Worm (Caenorhabditis elegans) whole organism, young adult: Measurements from ENCODE around the gene gcy-29.

Source experiments
- B0019.2 ChIP-seq: fragments of 200-800 bp; sonication (Bioruptor generic); conservative IDR thresholded peaks from 2 replicates; pipeline ENCODE4 v1.3.6; 2022; ENCODE audit warnings: missing genetic modification reagents, missing genetic modification characterization, missing compliant biosample characterization
- D2030.7 ChIP-seq: fragments of 200-800 bp; sonication (Bioruptor generic); IDR thresholded peaks from 2 replicates; pipeline ENCODE4 v1.3.6; 2022; ENCODE audit warnings: missing genetic modification reagents, missing genetic modification characterization, missing compliant biosample characterization
- F52B5.7 ChIP-seq: sonication (generic microtip); optimal IDR thresholded peaks from 2 replicates; lab custom pipeline; 2016; ENCODE audit warnings: mild to moderate bottlenecking, missing genetic modification characterization, missing compliant biosample characterization
- Y67H2A.10 ChIP-seq: fragments of 200-800 bp; sonication (Bioruptor generic); conservative IDR thresholded peaks from 2 replicates; pipeline ENCODE4 v1.3.6; 2022; ENCODE audit warnings: missing genetic modification reagents, missing genetic modification characterization, missing compliant biosample characterization
- ama-1 ChIP-seq, 3 experiments: fragments of 150-350 bp in 1 of 3; sonication (generic microtip) in 2 of 3; optimal IDR thresholded peaks; 2 replicates each; lab custom pipeline; 2014 to 2018; ENCODE audit warnings: missing biosample characterization in 2 of 3, missing genetic modification characterization in 2 of 3, missing genetic modification reagents in 2 of 3
- atf-7 ChIP-seq: sonication (generic microtip); optimal IDR thresholded peaks from 2 replicates; lab custom pipeline; 2017; ENCODE audit warnings: mild to moderate bottlenecking, missing genetic modification characterization, missing compliant biosample characterization
- bed-1 ChIP-seq: fragments of 200-800 bp; sonication (Bioruptor generic); IDR thresholded peaks from 2 replicates; pipeline ENCODE4 v1.3.6; 2022; ENCODE audit warnings: missing genetic modification reagents, missing genetic modification characterization, missing compliant biosample characterization
- ccch-3 ChIP-seq: fragments of 200-800 bp; sonication (Bioruptor generic); optimal IDR thresholded peaks from 2 replicates; lab custom pipeline; 2018; ENCODE audit warnings: mild to moderate bottlenecking, missing genetic modification characterization, missing compliant biosample characterization
- cebp-2 ChIP-seq: fragments of 200-800 bp; sonication (Bioruptor generic); IDR thresholded peaks from 2 replicates; pipeline ENCODE4 v1.3.6; 2022; ENCODE audit warnings: missing genetic modification characterization, missing compliant biosample characterization
- ceh-27 ChIP-seq: fragments of 200-800 bp; sonication (Bioruptor generic); optimal IDR thresholded peaks from 2 replicates; lab custom pipeline; 2018; ENCODE audit warnings: mild to moderate bottlenecking, missing genetic modification characterization, moderate library complexity, missing compliant biosample characterization
- ceh-91 ChIP-seq: fragments of 200-800 bp; sonication (Bioruptor generic); IDR thresholded peaks from 2 replicates; pipeline ENCODE4 v1.3.6; 2022; ENCODE audit warnings: missing genetic modification reagents, missing genetic modification characterization, missing compliant biosample characterization
- dox-1 ChIP-seq: fragments of 200-800 bp; sonication (Bioruptor generic); IDR thresholded peaks from 2 replicates; pipeline ENCODE4 v1.3.6; 2022; ENCODE audit warnings: missing genetic modification reagents, missing genetic modification characterization, missing compliant biosample characterization
- efl-1 ChIP-seq: fragments of 150-350 bp; optimal IDR thresholded peaks from 2 replicates; lab custom pipeline; 2014; ENCODE audit warnings: missing biosample characterization, missing genetic modification reagents, missing genetic modification characterization
- egl-44 ChIP-seq: fragments of 200-800 bp; sonication (Bioruptor generic); IDR thresholded peaks from 2 replicates; pipeline ENCODE4 v1.3.6; 2022; ENCODE audit warnings: missing genetic modification reagents, missing genetic modification characterization, missing compliant biosample characterization
- lin-35 ChIP-seq, 3 experiments: fragments of 150-350 bp in 2 of 3; sonication (generic microtip) in 1 of 3; optimal IDR thresholded peaks; 2 replicates each; lab custom pipeline; 2014 to 2018; ENCODE audit warnings: missing biosample characterization in 3 of 3, missing genetic modification characterization in 3 of 3, missing genetic modification reagents in 3 of 3
- lin-54 ChIP-seq: fragments of 200-800 bp; sonication (Bioruptor generic); optimal IDR thresholded peaks from 2 replicates; lab custom pipeline; 2018; ENCODE audit warnings: mild to moderate bottlenecking, missing genetic modification characterization, missing compliant biosample characterization
- lsl-1 ChIP-seq: fragments of 200-800 bp; sonication (Bioruptor generic); optimal IDR thresholded peaks from 2 replicates; lab custom pipeline; 2018; ENCODE audit warnings: mild to moderate bottlenecking, missing genetic modification characterization, moderate library complexity, missing compliant biosample characterization
- madf-3 ChIP-seq: fragments of 200-800 bp; sonication (Bioruptor generic); IDR thresholded peaks from 2 replicates; pipeline ENCODE4 v1.3.6; 2022; ENCODE audit warnings: missing genetic modification reagents, missing genetic modification characterization, missing compliant biosample characterization
- madf-6 ChIP-seq: fragments of 200-800 bp; sonication (Bioruptor generic); IDR thresholded peaks from 2 replicates; pipeline ENCODE4 v1.3.6; 2022; ENCODE audit warnings: missing genetic modification reagents, missing genetic modification characterization, missing compliant biosample characterization
- madf-8 ChIP-seq: fragments of 200-800 bp; sonication (Bioruptor generic); conservative IDR thresholded peaks from 2 replicates; pipeline ENCODE4 v1.3.6; 2022; ENCODE audit warnings: missing genetic modification reagents, missing genetic modification characterization, missing compliant biosample characterization
- mel-28 ChIP-seq: sonication (generic microtip); optimal IDR thresholded peaks from 2 replicates; lab custom pipeline; 2016; ENCODE audit warnings: borderline replicate concordance, mild to moderate bottlenecking, missing genetic modification characterization, missing compliant biosample characterization
- nfya-2 ChIP-seq: fragments of 200-800 bp; sonication (Bioruptor generic); IDR thresholded peaks from 2 replicates; pipeline ENCODE4 v1.3.6; 2022; ENCODE audit warnings: missing genetic modification reagents, missing genetic modification characterization, missing compliant biosample characterization
- nhr-120 ChIP-seq: fragments of 200-800 bp; sonication (Bioruptor generic); IDR thresholded peaks from 2 replicates; pipeline ENCODE4 v1.3.6; 2022; ENCODE audit warnings: missing genetic modification characterization, missing compliant biosample characterization
- nhr-27 ChIP-seq: fragments of 200-800 bp; sonication (Bioruptor generic); optimal IDR thresholded peaks from 2 replicates; lab custom pipeline; 2018; ENCODE audit warnings: mild to moderate bottlenecking, missing genetic modification characterization, moderate library complexity, missing compliant biosample characterization
- nhr-80 ChIP-seq: sonication (generic microtip); optimal IDR thresholded peaks from 2 replicates; lab custom pipeline; 2016; ENCODE audit warnings: missing genetic modification characterization, missing compliant biosample characterization
- nhr-90 ChIP-seq: sonication (generic microtip); optimal IDR thresholded peaks from 2 replicates; lab custom pipeline; 2016; ENCODE audit warnings: missing genotype, mild to moderate bottlenecking, missing genetic modification characterization, missing compliant biosample characterization
- pha-4 ChIP-seq: fragments of 150-350 bp; sonication (generic microtip); optimal IDR thresholded peaks from 2 replicates; lab custom pipeline; 2014; ENCODE audit warnings: missing biosample characterization, missing genetic modification reagents, missing genetic modification characterization
- rpc-1 ChIP-seq, 2 experiments: fragments of 150-350 bp in 1 of 2; sonication (generic microtip) in 1 of 2; optimal IDR thresholded peaks; 2 replicates each; lab custom pipeline; 2014 to 2018; ENCODE audit warnings: missing biosample characterization in 1 of 2, missing genetic modification characterization in 1 of 2, missing genetic modification reagents in 1 of 2, missing genotype in 1 of 2
- snpc-1.1 ChIP-seq: sonication (generic microtip); optimal IDR thresholded peaks from 2 replicates; lab custom pipeline; 2017; ENCODE audit warnings: missing genetic modification characterization, mild to moderate bottlenecking, missing compliant biosample characterization, antibody characterized with exemption, moderate library complexity, missing genotype, missing genetic modification reagents; ENCODE audit not compliant: insufficient read depth
- snpc-1.3 ChIP-seq: sonication (generic microtip); optimal IDR thresholded peaks from 2 replicates; lab custom pipeline; 2017; ENCODE audit warnings: missing genetic modification characterization, mild to moderate bottlenecking, missing compliant biosample characterization, antibody characterized with exemption, moderate library complexity, missing genotype, missing genetic modification reagents; ENCODE audit not compliant: insufficient read depth
- snpc-3.4 ChIP-seq: sonication (generic microtip); optimal IDR thresholded peaks from 2 replicates; lab custom pipeline; 2017; ENCODE audit warnings: missing genetic modification characterization, mild to moderate bottlenecking, missing compliant biosample characterization, antibody characterized with exemption, moderate library complexity, missing genotype, missing genetic modification reagents
- tbp1 ChIP-seq: fragments of 200-800 bp; sonication (Bioruptor generic); optimal IDR thresholded peaks from 2 replicates; lab custom pipeline; 2018; ENCODE audit warnings: mild to moderate bottlenecking, missing genetic modification characterization, missing compliant biosample characterization
- unc-62 ChIP-seq: fragments of 150-350 bp; optimal IDR thresholded peaks from 2 replicates; lab custom pipeline; 2014; ENCODE audit warnings: missing biosample characterization, missing genetic modification reagents, missing genetic modification characterization
- zfh-2 ChIP-seq: fragments of 200-800 bp; sonication (Bioruptor generic); conservative IDR thresholded peaks from 2 replicates; pipeline ENCODE4 v1.3.6; 2022; ENCODE audit warnings: missing genetic modification reagents, missing genetic modification characterization, missing compliant biosample characterization
- ztf-3 ChIP-seq: fragments of 200-800 bp; sonication (Bioruptor generic); optimal IDR thresholded peaks from 2 replicates; lab custom pipeline; 2018; ENCODE audit warnings: mild to moderate bottlenecking, missing genetic modification characterization, missing compliant biosample characterization
- ztf-6 ChIP-seq: fragments of 200-800 bp; sonication (Bioruptor generic); IDR thresholded peaks from 2 replicates; pipeline ENCODE4 v1.3.6; 2022; ENCODE audit warnings: missing genetic modification reagents, missing genetic modification characterization, missing compliant biosample characterization

gcy-29 gene

DNA sequence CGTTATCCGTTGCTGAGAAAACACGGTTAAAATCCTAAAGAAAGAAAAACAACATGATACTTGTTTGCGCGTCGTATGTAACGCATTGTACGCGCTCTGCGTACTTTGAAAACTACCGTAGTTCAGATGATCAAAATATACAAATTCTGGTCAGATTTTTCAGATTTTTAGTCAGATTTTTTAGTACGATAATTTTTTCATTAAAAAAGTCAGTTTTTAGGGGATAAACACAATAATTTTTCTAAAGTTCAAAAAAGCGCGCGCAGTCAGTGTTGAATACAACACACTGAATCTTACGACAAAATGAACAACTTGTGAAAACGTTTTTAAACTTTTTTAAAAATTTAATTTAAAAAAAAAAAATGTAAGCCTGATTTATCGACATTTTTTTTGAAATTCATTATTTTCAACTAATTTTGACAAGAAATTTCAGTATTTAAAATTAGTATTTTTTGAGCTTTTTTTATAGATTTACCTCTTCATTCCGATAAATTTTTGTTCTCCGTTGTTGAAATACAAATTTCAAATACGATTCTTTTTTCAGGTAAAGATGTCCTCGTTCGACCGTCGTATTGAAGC is 24.9 kb downstream of the gcy-29 start, which contains the start of gene pot-2 (continued):
- TF ChIP-seq ztf-6 (GFP tag; lab: Robert Waterston, UW) (no peak), egl-44 (GFP tag; lab: Robert Waterston, UW) (no peak), ama-1 (optimal IDR thresholded peaks at IDR 0.05; lab: Kevin White, UChicago) (no peak), ama-1 (GFP tag; optimal IDR thresholded peaks at IDR 0.05; lab: Kevin White, UChicago) (no peak), dox-1 (GFP tag; lab: Robert Waterston, UW) (no peak), lin-54 (GFP tag; lab: Kevin White, UChicago) (peak; percentile 26), nhr-120 (GFP tag; lab: Robert Waterston, UW) (no peak), madf-8 (GFP tag; lab: Robert Waterston, UW) (peak; percentile 58), tbp1 (GFP tag; lab: Kevin White, UChicago) (no peak), bed-1 (GFP tag; lab: Robert Waterston, UW) (no peak), nhr-80 (tag; lab: Kevin White, UChicago) (no peak), nhr-90 (tag; lab: Kevin White, UChicago) (no peak), madf-3 (GFP tag; lab: Robert Waterston, UW) (no peak), efl-1 (GFP tag; lab: Kevin White, UChicago) (peak; percentile 75), lin-35 (GFP tag; optimal IDR thresholded peaks at IDR 0.05; lab: Kevin White, UChicago) (no peak), snpc-3.4 (tag; lab: Kevin White, UChicago) (no peak), cebp-2 (GFP tag; lab: Robert Waterston, UW) (no peak), snpc-1.3 (tag; lab: Kevin White, UChicago) (peak; percentile 16), madf-6 (peak; percentile 80), Y67H2A.10 (GFP tag; lab: Robert Waterston, UW) (no peak), D2030.7 (GFP tag; lab: Robert Waterston, UW) (peak; percentile 50; the same call in 1 of the 2 replicates), atf-7 (tag; lab: Kevin White, UChicago) (no peak), zfh-2 (no peak), ztf-3 (GFP tag; lab: Kevin White, UChicago) (no peak), F52B5.7 (tag; lab: Kevin White, UChicago) (no peak), lsl-1 (GFP tag; lab: Kevin White, UChicago) (peak; percentile 87), unc-62 (GFP tag; lab: Kevin White, UChicago) (no peak), ceh-91 (GFP tag; lab: Robert Waterston, UW) (0 out of 2 replicates have a peak, but pooled peaks have one; percentile 13), ccch-3 (no peak), nhr-27 (tag; lab: Kevin White, UChicago) (no peak), nfya-2 (no peak), pha-4 (no peak), mel-28 (tag; lab: Kevin White, UChicago) (no peak), rpc-1 (optimal IDR thresholded peaks at IDR 0.05; lab: Kevin White, UChicago) (no peak), rpc-1 (tag; optimal IDR thresholded peaks at IDR 0.05; lab: Kevin White, UChicago) (no peak), snpc-1.1 (tag; lab: Kevin White, UChicago) (no peak), ceh-27 (no peak)
- TF ChIP-seq, all 124 proteins: peak for 10

DNA sequence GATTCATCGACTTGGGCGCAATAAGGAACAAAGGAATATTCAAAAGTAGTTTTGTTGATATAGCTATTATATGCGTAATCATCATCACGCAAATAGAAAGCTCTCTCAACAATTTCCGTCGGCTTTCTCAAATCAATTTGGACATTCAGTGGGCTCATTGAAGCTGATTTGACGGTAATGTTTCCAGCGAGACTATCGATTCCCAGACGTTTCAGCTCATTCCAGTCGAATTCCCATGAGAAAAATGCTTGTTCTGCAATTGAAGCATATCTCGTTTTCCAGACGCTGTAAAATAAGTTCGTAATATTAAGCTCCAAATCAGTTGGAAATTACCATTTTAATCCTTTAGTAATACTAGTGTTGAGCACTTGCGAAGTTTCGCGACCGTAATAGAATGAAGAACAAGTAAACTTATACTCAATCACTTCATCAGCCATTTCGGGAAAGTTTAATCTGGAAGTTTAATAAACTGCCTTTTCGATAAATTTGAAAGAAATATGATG is 25.5 kb downstream of the gcy-29 start, which contains the start of gene btb-20:
Gene btb-20, minus strand, starts transcription at position 453 of the 503 bp plus-strand sequence.
- no peak for TF ChIP-seq B0019.2 (GFP tag; lab: Robert Waterston, UW)
